Fruit fly (Drosophila melanogaster) whole organism, embryonic: Measurements from ENCODE around the gene CG14153.

Experiments used
- Abd-B ChIP-seq: fragments of 200-800 bp; sonication (Bioruptor generic); optimal IDR thresholded peaks from 2 replicates; lab custom pipeline; 2018; ENCODE audit warnings: missing biosample characterization, mild to moderate bottlenecking, missing genetic modification characterization, moderate library complexity
- Asciz ChIP-seq: fragments of 200-800 bp; sonication (Bioruptor generic); optimal IDR thresholded peaks from 2 replicates; lab custom pipeline; 2017; ENCODE audit warnings: missing biosample characterization, mild to moderate bottlenecking, missing genetic modification characterization, missing genetic modification reagents
- CG10431 ChIP-seq: fragments of 200-800 bp; sonication (Bioruptor generic); optimal IDR thresholded peaks from 3 replicates; lab custom pipeline; 2018; ENCODE audit warnings: missing biosample characterization, mild to moderate bottlenecking, missing genetic modification characterization
- CG12071 ChIP-seq: fragments of 200-800 bp; sonication (Bioruptor generic); optimal IDR thresholded peaks from 3 replicates; lab custom pipeline; 2018; ENCODE audit warnings: missing biosample characterization, mild to moderate bottlenecking, missing genetic modification characterization
- CG12769 ChIP-seq: fragments of 200-800 bp; sonication (Bioruptor generic); optimal IDR thresholded peaks from 2 replicates; lab custom pipeline; 2019; ENCODE audit warnings: missing biosample characterization, mild to moderate bottlenecking, missing genetic modification characterization, moderate library complexity
- CG14014 ChIP-seq: fragments of 200-800 bp; sonication (Bioruptor generic); IDR thresholded peaks from 2 replicates; pipeline ENCODE4 v1.3.6; 2022; ENCODE audit warnings: missing biosample characterization, missing genetic modification characterization
- CG14965 ChIP-seq: fragments of 200-800 bp; sonication (Bioruptor generic); optimal IDR thresholded peaks from 2 replicates; lab custom pipeline; 2016; ENCODE audit warnings: missing biosample characterization, missing genetic modification characterization, borderline replicate concordance
- CG16813 ChIP-seq: fragments of 200-800 bp; sonication (Bioruptor generic); IDR thresholded peaks from 3 replicates; pipeline ENCODE4 v1.3.6; 2022; ENCODE audit warnings: missing biosample characterization, missing genetic modification characterization; ENCODE audit not compliant: partially characterized antibody
- CG18011 ChIP-seq: fragments of 200-800 bp; sonication (Bioruptor generic); optimal IDR thresholded peaks from 2 replicates; lab custom pipeline; 2017; ENCODE audit warnings: missing biosample characterization, missing genetic modification characterization, mild to moderate bottlenecking, moderate library complexity, missing genotype
- CG2116 ChIP-seq: fragments of 200-800 bp; sonication (Bioruptor generic); optimal IDR thresholded peaks from 3 replicates; lab custom pipeline; 2018; ENCODE audit warnings: missing biosample characterization, mild to moderate bottlenecking, missing genetic modification characterization
- CG2129 ChIP-seq: fragments of 200-800 bp; sonication (Bioruptor generic); IDR thresholded peaks from 2 replicates; pipeline ENCODE4 v1.3.6; 2022; ENCODE audit warnings: missing biosample characterization, missing genetic modification characterization; ENCODE audit not compliant: partially characterized antibody
- CG2712 ChIP-seq: fragments of 200-800 bp; optimal IDR thresholded peaks from 3 replicates; lab custom pipeline; 2019; ENCODE audit warnings: missing biosample characterization, mild to moderate bottlenecking, missing genetic modification characterization, moderate library complexity
- CG34422 ChIP-seq: fragments of 200-800 bp; sonication (Bioruptor generic); IDR thresholded peaks from 3 replicates; pipeline ENCODE4 v1.3.6; 2022; ENCODE audit warnings: missing biosample characterization, missing genetic modification characterization
- CG3847 ChIP-seq: fragments of 200-800 bp; sonication (Bioruptor generic); IDR thresholded peaks from 2 replicates; pipeline ENCODE4 v1.3.6; 2022; ENCODE audit warnings: missing biosample characterization, missing genetic modification characterization
- CG5245 ChIP-seq: fragments of 200-800 bp; sonication (Bioruptor generic); optimal IDR thresholded peaks from 3 replicates; lab custom pipeline; 2016; ENCODE audit warnings: missing biosample characterization, missing genetic modification characterization
- CG7357 ChIP-seq: fragments of 200-800 bp; sonication (Bioruptor generic); IDR thresholded peaks from 3 replicates; pipeline ENCODE4 v1.3.6; 2022; ENCODE audit warnings: missing biosample characterization, missing genetic modification characterization
- CG7963 ChIP-seq: fragments of 200-800 bp; sonication (Bioruptor generic); IDR thresholded peaks from 3 replicates; pipeline ENCODE4 v1.3.6; 2022; ENCODE audit warnings: missing biosample characterization, missing genetic modification characterization; ENCODE audit not compliant: partially characterized antibody
- CG9932 ChIP-seq: fragments of 200-800 bp; sonication (Bioruptor generic); IDR thresholded peaks from 2 replicates; pipeline ENCODE4 v1.3.6; 2022; ENCODE audit warnings: missing biosample characterization, missing genetic modification characterization
- Camta ChIP-seq: fragments of 200-800 bp; sonication (Bioruptor generic); optimal IDR thresholded peaks from 2 replicates; lab custom pipeline; 2016; ENCODE audit warnings: missing biosample characterization, missing genetic modification characterization
- Dfd ChIP-seq, 2 experiments: fragments of >200 bp; optimal IDR thresholded peaks; 2 replicates each; lab custom pipeline; 2017; ENCODE audit warnings: missing biosample characterization in 2 of 2, missing genetic modification characterization in 2 of 2
- Doc2 ChIP-seq: fragments of 200-800 bp; sonication (Bioruptor generic); IDR thresholded peaks from 2 replicates; pipeline ENCODE4 v1.3.6; 2022; ENCODE audit warnings: missing biosample characterization, missing genetic modification characterization
- Eip74EF ChIP-seq, 2 experiments: fragments of 200-800 bp in 1 of 2; fragments of >200 bp in 1 of 2; sonication (Bioruptor generic) in 1 of 2; optimal IDR thresholded peaks; 2 replicates each; lab custom pipeline; 2017 to 2019; ENCODE audit warnings: missing biosample characterization in 2 of 2, missing genetic modification characterization in 2 of 2, mild to moderate bottlenecking in 1 of 2, moderate library complexity in 1 of 2
- Elba2 ChIP-seq: fragments of 200-800 bp; sonication (Bioruptor generic); optimal IDR thresholded peaks from 3 replicates; lab custom pipeline; 2016; ENCODE audit warnings: missing biosample characterization, missing genetic modification characterization
- H2.0 ChIP-seq: fragments of 200-800 bp; sonication (Bioruptor generic); IDR thresholded peaks from 2 replicates; pipeline ENCODE4 v1.3.6; 2022; ENCODE audit warnings: missing biosample characterization, missing genetic modification characterization
- HmgD ChIP-seq: fragments of 200-800 bp; sonication (Bioruptor generic); optimal IDR thresholded peaks from 3 replicates; lab custom pipeline; 2016; ENCODE audit warnings: missing biosample characterization, missing genetic modification characterization
- Hmx ChIP-seq: fragments of 200-800 bp; sonication (Bioruptor generic); optimal IDR thresholded peaks from 2 replicates; lab custom pipeline; 2016; ENCODE audit warnings: missing biosample characterization, missing genetic modification characterization
- Kr ChIP-seq: fragments of 200-800 bp; sonication (Bioruptor generic); optimal IDR thresholded peaks from 2 replicates; lab custom pipeline; 2017; ENCODE audit warnings: missing biosample characterization, mild to moderate bottlenecking, missing genetic modification characterization
- Lpt ChIP-seq: fragments of >200 bp; optimal IDR thresholded peaks from 2 replicates; lab custom pipeline; 2018; ENCODE audit warnings: missing biosample characterization, missing genetic modification characterization
- Meics ChIP-seq: fragments of 200-800 bp; sonication (Bioruptor generic); optimal IDR thresholded peaks from 2 replicates; lab custom pipeline; 2017; ENCODE audit warnings: missing biosample characterization, mild to moderate bottlenecking, missing genetic modification characterization
- Nf-YC ChIP-seq: fragments of 200-800 bp; optimal IDR thresholded peaks from 3 replicates; lab custom pipeline; 2019; ENCODE audit warnings: missing biosample characterization, mild to moderate bottlenecking, missing genetic modification characterization, moderate library complexity
- Optix ChIP-seq: fragments of 200-800 bp; sonication (Bioruptor generic); IDR thresholded peaks from 3 replicates; pipeline ENCODE4 v1.3.6; 2022; ENCODE audit warnings: missing biosample characterization, missing genetic modification characterization
- Taf1 ChIP-seq: fragments of 200-800 bp; sonication (Bioruptor generic); IDR thresholded peaks from 2 replicates; pipeline ENCODE4 v1.3.6; 2022; ENCODE audit warnings: missing biosample characterization, missing genetic modification characterization
- ap ChIP-seq: fragments of 200-800 bp; sonication (Bioruptor generic); IDR thresholded peaks from 2 replicates; pipeline ENCODE4 v1.3.6; 2022; ENCODE audit warnings: missing biosample characterization, missing genetic modification characterization
- ash1 ChIP-seq: fragments of 200-800 bp; sonication (Bioruptor generic); optimal IDR thresholded peaks from 2 replicates; lab custom pipeline; 2018; ENCODE audit warnings: missing biosample characterization, mild to moderate bottlenecking, missing genetic modification characterization
- bab2 ChIP-seq: fragments of 200-800 bp; sonication (Bioruptor generic); optimal IDR thresholded peaks from 2 replicates; lab custom pipeline; 2016; ENCODE audit warnings: missing biosample characterization, missing genetic modification characterization
- crc ChIP-seq: fragments of 200-800 bp; sonication (Bioruptor generic); optimal IDR thresholded peaks from 2 replicates; lab custom pipeline; 2016; ENCODE audit warnings: missing biosample characterization, missing genetic modification characterization
- grau ChIP-seq: fragments of 200-800 bp; optimal IDR thresholded peaks from 3 replicates; lab custom pipeline; 2019; ENCODE audit warnings: missing biosample characterization, mild to moderate bottlenecking, missing genetic modification characterization, moderate library complexity
- inv ChIP-seq: fragments of 200-800 bp; sonication (Bioruptor generic); IDR thresholded peaks from 2 replicates; pipeline ENCODE4 v1.3.6; 2022; ENCODE audit warnings: missing biosample characterization, missing genetic modification characterization; ENCODE audit not compliant: partially characterized antibody
- knrl ChIP-seq: fragments of 200-800 bp; sonication (Bioruptor generic); IDR thresholded peaks from 3 replicates; pipeline ENCODE4 v1.3.6; 2022; ENCODE audit warnings: missing biosample characterization, missing genetic modification characterization; ENCODE audit not compliant: partially characterized antibody
- lola ChIP-seq, 3 experiments: fragments of >200 bp in 2 of 3; fragments of 200-800 bp in 1 of 3; sonication (Bioruptor generic) in 1 of 3; optimal IDR thresholded peaks; 2 replicates each; lab custom pipeline; 2017 to 2019; ENCODE audit warnings: missing biosample characterization in 3 of 3, missing genetic modification characterization in 3 of 3, mild to moderate bottlenecking in 1 of 3, moderate library complexity in 1 of 3
- org-1 ChIP-seq: fragments of 200-800 bp; sonication (Bioruptor generic); optimal IDR thresholded peaks from 2 replicates; lab custom pipeline; 2017; ENCODE audit warnings: missing biosample characterization, missing genetic modification characterization
- repo ChIP-seq: fragments of 200-800 bp; sonication (Bioruptor generic); optimal IDR thresholded peaks from 2 replicates; lab custom pipeline; 2016; ENCODE audit warnings: missing biosample characterization, missing genetic modification characterization
- sim ChIP-seq: fragments of 200-800 bp; sonication (Bioruptor generic); IDR thresholded peaks from 2 replicates; pipeline ENCODE4 v1.3.6; 2022; ENCODE audit warnings: missing biosample characterization, missing genetic modification characterization
- sqz ChIP-seq: fragments of 200-800 bp; sonication (Bioruptor generic); optimal IDR thresholded peaks from 3 replicates; lab custom pipeline; 2018; ENCODE audit warnings: missing biosample characterization, mild to moderate bottlenecking, missing genetic modification characterization
- wek ChIP-seq: fragments of 200-800 bp; sonication (Bioruptor generic); optimal IDR thresholded peaks from 3 replicates; lab custom pipeline; 2018; ENCODE audit warnings: missing biosample characterization, mild to moderate bottlenecking, missing genetic modification characterization, moderate library complexity
- zen2 ChIP-seq: fragments of 200-800 bp; sonication (Bioruptor generic); IDR thresholded peaks from 3 replicates; pipeline ENCODE4 v1.3.6; 2022; ENCODE audit warnings: missing biosample characterization, missing genetic modification characterization; ENCODE audit not compliant: partially characterized antibody
- zfh1 ChIP-seq: fragments of 200-800 bp; sonication (Bioruptor generic); IDR thresholded peaks from 3 replicates; pipeline ENCODE4 v1.3.6; 2022; ENCODE audit warnings: missing biosample characterization, missing genetic modification characterization
- zfh2 ChIP-seq: fragments of 200-800 bp; sonication (Bioruptor generic); optimal IDR thresholded peaks from 2 replicates; lab custom pipeline; 2016; ENCODE audit warnings: missing biosample characterization, missing genetic modification characterization

CG14153 gene

dm6 chr3L:10660744-10661589 is 17.6 kb downstream of the CG14153 start, which contains the start of the genes CG32066 and CG8003 (continued):
- TF ChIP-seq Optix (GFP tag; lab: Robert Waterston, UW), result peak; percentile 29; the same call in 1 of the 3 replicates
- TF ChIP-seq CG16813 (GFP tag; lab: Robert Waterston, UW), result peak; percentile 94
- TF ChIP-seq wek, result peak; percentile 1
- peak in 1 of 2 experiments; percentile 24 for TF ChIP-seq Eip74EF (GFP tag; optimal IDR thresholded peaks at IDR 0.05; lab: Kevin White, UChicago)
- peak; percentile 4 for TF ChIP-seq CG2116
- TF ChIP-seq CG2129 (GFP tag; lab: Robert Waterston, UW), result peak; percentile 81
- TF ChIP-seq inv, result peak; percentile 96
- TF ChIP-seq CG7357 (GFP tag; lab: Robert Waterston, UW), result no peak
- no peak for TF ChIP-seq bab2 (GFP tag; lab: Kevin White, UChicago)
- no peak for TF ChIP-seq ash1 (GFP tag; lab: Kevin White, UChicago)
- TF ChIP-seq CG7963 (GFP tag; lab: Robert Waterston, UW), result peak; percentile 85
- peak; percentile 64 for TF ChIP-seq CG2712 (tag; lab: Kevin White, UChicago)
- TF ChIP-seq Abd-B, result peak; percentile 6
- peak; percentile 60 for TF ChIP-seq grau
- no peak for TF ChIP-seq ap (GFP tag; lab: Robert Waterston, UW)
- peak; percentile 51; the same call in 2 of the 3 replicates for TF ChIP-seq zfh1 (GFP tag; lab: Robert Waterston, UW)
- no peak for TF ChIP-seq CG14965 (GFP tag; lab: Kevin White, UChicago)
- TF ChIP-seq HmgD, result no peak
- TF ChIP-seq Camta (GFP tag; lab: Kevin White, UChicago), result no peak
- no peak for TF ChIP-seq CG18011 (GFP tag; lab: Kevin White, UChicago)
- TF ChIP-seq zen2 (GFP tag; lab: Robert Waterston, UW), result no peak; the same call in 2 of the 3 replicates
- TF ChIP-seq CG10431 (GFP tag; lab: Kevin White, UChicago), result no peak
- peak in 1 of 3 experiments; percentile 58 for TF ChIP-seq lola (GFP tag; optimal IDR thresholded peaks at IDR 0.05; lab: Kevin White, UChicago)
- TF ChIP-seq CG3847, result peak; percentile 32; the same call in 1 of the 2 replicates
- peak; percentile 74 for TF ChIP-seq CG9932
- TF ChIP-seq Kr (GFP tag; lab: Kevin White, UChicago), result no peak
- peak; percentile 85 for TF ChIP-seq sqz
- peak; percentile 8 for TF ChIP-seq CG12769
- no peak for TF ChIP-seq Taf1 (GFP tag; lab: Robert Waterston, UW)
- no peak for TF ChIP-seq CG5245 (GFP tag; lab: Kevin White, UChicago)
- no peak; the same call in 1 of the 2 replicates for TF ChIP-seq H2.0 (GFP tag; lab: Robert Waterston, UW)
- no peak for TF ChIP-seq repo (GFP tag; lab: Kevin White, UChicago)
- TF ChIP-seq Meics, result peak; percentile 29
- TF ChIP-seq CG12071 (GFP tag; lab: Kevin White, UChicago), result peak; percentile 47
- TF ChIP-seq knrl, result peak; percentile 92
- no peak for TF ChIP-seq crc
- TF ChIP-seq Nf-YC (tag; lab: Kevin White, UChicago), result peak; percentile 70
- peak; percentile 9 for TF ChIP-seq Asciz
- TF ChIP-seq Hmx (GFP tag; lab: Kevin White, UChicago), result no peak
- no peak for TF ChIP-seq sim
- no peak for TF ChIP-seq Doc2 (GFP tag; lab: Robert Waterston, UW)
- peak; percentile 95 for TF ChIP-seq Elba2 (GFP tag; lab: Kevin White, UChicago)
- no peak for TF ChIP-seq Dfd (GFP tag; optimal IDR thresholded peaks at IDR 0.05; lab: Kevin White, UChicago)
- peak; percentile 27 for TF ChIP-seq zfh2 (GFP tag; lab: Kevin White, UChicago)
- no peak for TF ChIP-seq Lpt
- peak; percentile 41; the same call in 1 of the 2 replicates for TF ChIP-seq CG14014 (GFP tag; lab: Robert Waterston, UW)
- peak; percentile 78 for TF ChIP-seq CG34422 (GFP tag; lab: Robert Waterston, UW)
- TF ChIP-seq org-1 (GFP tag; lab: Kevin White, UChicago), result no peak
